Fruit fly (Drosophila melanogaster) whole organism, adult: ENCODE measurements around the gene CG10324.

Experiments used
- CG11617 ChIP-seq: fragments of 200-800 bp; sonication (Bioruptor generic); optimal IDR thresholded peaks from 2 replicates; lab custom pipeline; 2017; ENCODE audit warnings: mild to moderate bottlenecking, missing biosample characterization, missing genetic modification reagents, missing genetic modification characterization
- CG14711 ChIP-seq: fragments of 200-800 bp; sonication (Bioruptor generic); optimal IDR thresholded peaks from 2 replicates; lab custom pipeline; 2018; ENCODE audit warnings: missing biosample characterization, mild to moderate bottlenecking, missing genetic modification characterization, moderate library complexity
- CG33017 ChIP-seq: fragments of 200-800 bp; sonication (Bioruptor generic); optimal IDR thresholded peaks from 2 replicates; lab custom pipeline; 2018; ENCODE audit warnings: missing biosample characterization, mild to moderate bottlenecking, missing genetic modification characterization, moderate library complexity
- ovo ChIP-seq: fragments of 200-800 bp; sonication (Bioruptor generic); optimal IDR thresholded peaks from 2 replicates; lab custom pipeline; 2016; ENCODE audit warnings: missing biosample characterization, missing genetic modification characterization

dm6 chr3R:16624371-16624749, 22.4 kb downstream of the CG10324 start, which contains the start of gene Ccdc114:
- TF ChIP-seq CG11617 (GFP tag; lab: Kevin White, UChicago) (no peak), CG33017 (tag; lab: Kevin White, UChicago) (no peak), CG14711 (no peak), ovo (GFP tag; lab: Kevin White, UChicago) (no peak)
